Fruit fly (Drosophila melanogaster) whole organism, adult: ENCODE results near the gene Nopp140.

Experiments
- CG11617 ChIP-seq: fragments of 200-800 bp; sonication (Bioruptor generic); optimal IDR thresholded peaks from 2 replicates; lab custom pipeline; 2017; ENCODE audit warnings: mild to moderate bottlenecking, missing biosample characterization, missing genetic modification reagents, missing genetic modification characterization
- CG12768 ChIP-seq: fragments of 200-800 bp; sonication (Bioruptor generic); optimal IDR thresholded peaks from 2 replicates; lab custom pipeline; 2017; ENCODE audit warnings: missing biosample characterization, missing genetic modification characterization, mild to moderate bottlenecking, moderate library complexity, missing genetic modification reagents
- CG7101 ChIP-seq: fragments of 200-800 bp; sonication (Bioruptor generic); optimal IDR thresholded peaks from 2 replicates; lab custom pipeline; 2018; ENCODE audit warnings: missing biosample characterization, mild to moderate bottlenecking, missing genetic modification characterization, moderate library complexity
- Clk ChIP-seq: fragments of 200-800 bp; sonication (Bioruptor generic); optimal IDR thresholded peaks from 2 replicates; lab custom pipeline; 2017; ENCODE audit warnings: missing biosample characterization, missing genetic modification characterization
- Hr96 ChIP-seq: fragments of 200-800 bp; sonication (Bioruptor generic); optimal IDR thresholded peaks from 2 replicates; lab custom pipeline; 2016; ENCODE audit warnings: missing biosample characterization, missing genetic modification characterization
- Mnt ChIP-seq: fragments of 200-800 bp; sonication (Bioruptor generic); optimal IDR thresholded peaks from 2 replicates; lab custom pipeline; 2016; ENCODE audit warnings: missing biosample characterization, mild to moderate bottlenecking, missing genetic modification characterization
- bab1 ChIP-seq: fragments of 200-800 bp; sonication (Bioruptor generic); optimal IDR thresholded peaks from 3 replicates; lab custom pipeline; 2019; ENCODE audit warnings: missing biosample characterization, mild to moderate bottlenecking, missing genetic modification characterization, moderate library complexity
- cic ChIP-seq: fragments of 200-800 bp; sonication (Bioruptor generic); optimal IDR thresholded peaks from 2 replicates; lab custom pipeline; 2017; ENCODE audit warnings: missing biosample characterization, mild to moderate bottlenecking, missing genetic modification characterization, moderate library complexity
- cnc ChIP-seq, 2 experiments: fragments of >200 bp; optimal IDR thresholded peaks; 2 replicates each; lab custom pipeline; 2017
- kay ChIP-seq: fragments of 200-800 bp; sonication (Bioruptor generic); peaks from one replicate; lab custom pipeline; 2016; ENCODE audit warnings: missing biosample characterization, missing genetic modification characterization, borderline replicate concordance
- pad ChIP-seq: fragments of 200-800 bp; sonication (Bioruptor generic); optimal IDR thresholded peaks from 3 replicates; lab custom pipeline; 2017; ENCODE audit warnings: missing biosample characterization, missing genetic modification characterization, mild to moderate bottlenecking, moderate library complexity, missing genetic modification reagents

- TF ChIP-seq Clk (GFP tag; lab: Kevin White, UChicago) (no peak), cnc (optimal IDR thresholded peaks at IDR 0.05; lab: Kevin White, UChicago) (no peak), cic (no peak), kay (no peak), CG7101 (tag; lab: Kevin White, UChicago) (no peak), bab1 (no peak), Mnt (GFP tag; lab: Kevin White, UChicago) (no peak), Hr96 (GFP tag; lab: Kevin White, UChicago) (no peak), CG11617 (GFP tag; lab: Kevin White, UChicago) (no peak), CG12768 (GFP tag; lab: Kevin White, UChicago) (no peak), pad (GFP tag; lab: Kevin White, UChicago) (no peak)
Measured at dm6 chr3L:21843307-21843706, 10.7 kb downstream of the Nopp140 start.
